Worm (Caenorhabditis elegans) whole organism, L4 larva: ENCODE measurements around the gene F46C5.7.
A peak's percentile ranks its signal among the peaks of the same experiment; 100 is the strongest.

Experiments
- F10B5.3 ChIP-seq: sonication (generic microtip); optimal IDR thresholded peaks from 2 replicates; lab custom pipeline; 2016; ENCODE audit warnings: mild to moderate bottlenecking, missing genetic modification characterization, missing compliant biosample characterization
- F26F4.8 ChIP-seq: fragments of 200-800 bp; sonication (Bioruptor generic); conservative IDR thresholded peaks from 2 replicates; pipeline ENCODE4 v1.3.6; 2022; ENCODE audit warnings: missing genetic modification characterization, missing compliant biosample characterization
- F44E2.7 ChIP-seq: fragments of 200-800 bp; sonication (Bioruptor generic); IDR thresholded peaks from 2 replicates; pipeline ENCODE4 v2.1.2; 2022; ENCODE audit warnings: missing genetic modification characterization, missing compliant biosample characterization
- Y105C5A.15 ChIP-seq: fragments of 200-800 bp; sonication (Bioruptor generic); IDR thresholded peaks from 2 replicates; pipeline ENCODE4 v1.3.6; 2022; ENCODE audit warnings: missing genetic modification characterization, missing compliant biosample characterization
- Y48G9A.11 ChIP-seq: fragments of 200-800 bp; sonication (Bioruptor generic); IDR thresholded peaks from 2 replicates; pipeline ENCODE4 v1.3.6; 2022; ENCODE audit warnings: missing genetic modification reagents, missing genetic modification characterization, missing compliant biosample characterization
- Y5F2A.4 ChIP-seq: fragments of 200-800 bp; sonication (Bioruptor generic); optimal IDR thresholded peaks from 2 replicates; lab custom pipeline; 2018; ENCODE audit warnings: mild to moderate bottlenecking, missing genetic modification characterization, missing compliant biosample characterization
- aha-1 ChIP-seq: fragments of 150-350 bp; peaks from one replicate; lab custom pipeline; 2014; ENCODE audit warnings: missing biosample characterization, missing genetic modification characterization
- aly-2 ChIP-seq: sonication (generic microtip); optimal IDR thresholded peaks from 2 replicates; lab custom pipeline; 2018; ENCODE audit warnings: missing biosample characterization, missing genetic modification characterization
- attf-4 ChIP-seq: sonication (generic microtip); optimal IDR thresholded peaks from 3 replicates; lab custom pipeline; 2017; ENCODE audit warnings: missing biosample characterization, missing genetic modification characterization
- ceh-32 ChIP-seq: sonication (generic microtip); optimal IDR thresholded peaks from 2 replicates; lab custom pipeline; 2016; ENCODE audit warnings: mild to moderate bottlenecking, missing genetic modification characterization, missing compliant biosample characterization; ENCODE audit not compliant: poor library complexity
- ctbp-1 ChIP-seq: fragments of 200-800 bp; sonication (Bioruptor generic); IDR thresholded peaks from 2 replicates; pipeline ENCODE4 v1.3.6; 2022; ENCODE audit warnings: missing genetic modification reagents, missing genetic modification characterization, missing compliant biosample characterization
- daf-16 ChIP-seq, 3 experiments: sonication (generic microtip); optimal IDR thresholded peaks; 2 replicates each; lab custom pipeline; 2016 to 2017; ENCODE audit warnings: missing genetic modification characterization in 3 of 3, missing genetic modification reagents in 3 of 3, mild to moderate bottlenecking in 2 of 3, missing compliant biosample characterization in 2 of 3, missing biosample characterization in 1 of 3, moderate library complexity in 1 of 3
- daf-19 ChIP-seq: fragments of 200-800 bp; sonication (Bioruptor generic); conservative IDR thresholded peaks from 2 replicates; pipeline ENCODE4 v1.3.6; 2022; ENCODE audit warnings: missing genetic modification characterization, missing compliant biosample characterization
- daf-8 ChIP-seq: fragments of 200-800 bp; sonication (Bioruptor generic); IDR thresholded peaks from 2 replicates; pipeline ENCODE4 v1.3.6; 2022; ENCODE audit warnings: missing genetic modification characterization, missing compliant biosample characterization
- dmd-6 ChIP-seq: fragments of 200-800 bp; sonication (Bioruptor generic); IDR thresholded peaks from 2 replicates; pipeline ENCODE4 v1.3.6; 2022; ENCODE audit warnings: missing genetic modification reagents, missing genetic modification characterization, missing compliant biosample characterization
- dmd-8 ChIP-seq: fragments of 200-800 bp; sonication (Bioruptor generic); IDR thresholded peaks from 2 replicates; pipeline ENCODE4 v1.3.6; 2022; ENCODE audit warnings: missing genetic modification characterization, missing compliant biosample characterization
- dmd-9 ChIP-seq: fragments of 200-800 bp; sonication (Bioruptor generic); IDR thresholded peaks from 2 replicates; pipeline ENCODE4 v1.3.6; 2022; ENCODE audit warnings: missing genetic modification reagents, missing genetic modification characterization, missing compliant biosample characterization
- duxl-1 ChIP-seq: sonication (generic microtip); optimal IDR thresholded peaks from 2 replicates; lab custom pipeline; 2016; ENCODE audit warnings: mild to moderate bottlenecking, missing genetic modification characterization, moderate library complexity, missing compliant biosample characterization; ENCODE audit not compliant: poor library complexity
- fkh-10 ChIP-seq: fragments of 150-350 bp; optimal IDR thresholded peaks from 2 replicates; lab custom pipeline; 2014; ENCODE audit warnings: missing biosample characterization, missing genetic modification reagents, missing genetic modification characterization
- hlh-11 ChIP-seq: fragments of 200-800 bp; sonication (Bioruptor generic); optimal IDR thresholded peaks from 2 replicates; lab custom pipeline; 2018; ENCODE audit warnings: mild to moderate bottlenecking, missing genetic modification characterization, missing compliant biosample characterization
- jun-1 ChIP-seq: fragments of 150-350 bp; optimal IDR thresholded peaks from 2 replicates; lab custom pipeline; 2014; ENCODE audit warnings: missing biosample characterization, missing genetic modification reagents, missing genetic modification characterization
- lin-13 ChIP-seq: fragments of 150-350 bp; optimal IDR thresholded peaks from 2 replicates; lab custom pipeline; 2014; ENCODE audit warnings: missing biosample characterization, missing genetic modification reagents, missing genetic modification characterization
- lin-15B ChIP-seq: fragments of 150-350 bp; sonication (generic microtip); optimal IDR thresholded peaks from 3 replicates; lab custom pipeline; 2014; ENCODE audit warnings: missing biosample characterization, missing genetic modification characterization
- lin-29 ChIP-seq: fragments of 200-800 bp; sonication (Bioruptor generic); IDR thresholded peaks from 2 replicates; pipeline ENCODE4 v1.3.6; 2022; ENCODE audit warnings: missing genetic modification reagents, missing genetic modification characterization, missing compliant biosample characterization
- lir-3 ChIP-seq: sonication (generic microtip); optimal IDR thresholded peaks from 2 replicates; lab custom pipeline; 2016; ENCODE audit warnings: mild to moderate bottlenecking, missing genetic modification characterization, missing compliant biosample characterization
- lsy-2 ChIP-seq, 2 experiments: fragments of 150-350 bp in 1 of 2; sonication (generic microtip) in 1 of 2; optimal IDR thresholded peaks; 2 replicates each; lab custom pipeline; 2014 to 2017; ENCODE audit warnings: missing biosample characterization in 2 of 2, missing genetic modification characterization in 2 of 2
- madf-5 ChIP-seq, 2 experiments: fragments of 200-800 bp; sonication (Bioruptor generic); IDR thresholded peaks; 2 replicates each; pipeline ENCODE4 v1.3.6; 2022; ENCODE audit warnings: missing compliant biosample characterization in 2 of 2, missing genetic modification characterization in 2 of 2
- mdt-29 ChIP-seq: fragments of 200-800 bp; sonication (Bioruptor generic); IDR thresholded peaks from 2 replicates; pipeline ENCODE4 v1.3.6; 2022; ENCODE audit warnings: missing genetic modification reagents, missing genetic modification characterization, missing compliant biosample characterization
- nhr-11 ChIP-seq: fragments of 150-350 bp; optimal IDR thresholded peaks from 2 replicates; lab custom pipeline; 2014; ENCODE audit warnings: missing biosample characterization, missing genetic modification characterization
- nhr-25 ChIP-seq: sonication (generic microtip); optimal IDR thresholded peaks from 2 replicates; lab custom pipeline; 2017; ENCODE audit warnings: missing genetic modification characterization, mild to moderate bottlenecking, missing compliant biosample characterization, antibody characterized with exemption, moderate library complexity, borderline replicate concordance; ENCODE audit not compliant: insufficient read depth
- nhr-28 ChIP-seq: fragments of 150-350 bp; optimal IDR thresholded peaks from 2 replicates; lab custom pipeline; 2014; ENCODE audit warnings: missing biosample characterization, missing genetic modification characterization
- nhr-76 ChIP-seq: fragments of 150-350 bp; optimal IDR thresholded peaks from 2 replicates; lab custom pipeline; 2014; ENCODE audit warnings: missing biosample characterization, missing genetic modification characterization
- nhr-77 ChIP-seq: fragments of 150-350 bp; optimal IDR thresholded peaks from 2 replicates; lab custom pipeline; 2014; ENCODE audit warnings: missing biosample characterization, missing genetic modification characterization
- skn-1 ChIP-seq: fragments of 150-350 bp; optimal IDR thresholded peaks from 2 replicates; lab custom pipeline; 2014; ENCODE audit warnings: missing biosample characterization, missing genetic modification characterization
- spr-1 ChIP-seq: sonication (generic microtip); optimal IDR thresholded peaks from 2 replicates; lab custom pipeline; 2016; ENCODE audit warnings: mild to moderate bottlenecking, missing genetic modification characterization, missing compliant biosample characterization
- tra-1 ChIP-seq: fragments of 200-800 bp; sonication (Bioruptor generic); IDR thresholded peaks from 2 replicates; pipeline ENCODE4 v1.3.6; 2022; ENCODE audit warnings: missing genetic modification reagents, missing genetic modification characterization, missing compliant biosample characterization
- unc-130 ChIP-seq: sonication (generic microtip); optimal IDR thresholded peaks from 2 replicates; lab custom pipeline; 2016; ENCODE audit warnings: missing genetic modification reagents, missing genetic modification characterization, missing compliant biosample characterization
- unc-62 ChIP-seq, 3 experiments: fragments of 150-350 bp in 1 of 3; sonication (generic microtip); optimal IDR thresholded peaks in 2 of 3; peaks in 1 of 3; 1 replicate in 1 of 3; 2 replicates in 2 of 3; lab custom pipeline; 2014 to 2017; ENCODE audit warnings: missing biosample characterization in 3 of 3, missing genetic modification characterization in 3 of 3, missing genetic modification reagents in 3 of 3, missing genotype in 1 of 3
- zag-1 ChIP-seq: fragments of 150-350 bp; optimal IDR thresholded peaks from 2 replicates; lab custom pipeline; 2014; ENCODE audit warnings: missing biosample characterization, missing genetic modification characterization
- zfp-3 ChIP-seq: fragments of 200-800 bp; sonication (Bioruptor generic); conservative IDR thresholded peaks from 2 replicates; pipeline ENCODE4 v1.3.6; 2022; ENCODE audit warnings: missing genetic modification reagents, missing genetic modification characterization, missing compliant biosample characterization

Gene F46C5.7

DNA sequence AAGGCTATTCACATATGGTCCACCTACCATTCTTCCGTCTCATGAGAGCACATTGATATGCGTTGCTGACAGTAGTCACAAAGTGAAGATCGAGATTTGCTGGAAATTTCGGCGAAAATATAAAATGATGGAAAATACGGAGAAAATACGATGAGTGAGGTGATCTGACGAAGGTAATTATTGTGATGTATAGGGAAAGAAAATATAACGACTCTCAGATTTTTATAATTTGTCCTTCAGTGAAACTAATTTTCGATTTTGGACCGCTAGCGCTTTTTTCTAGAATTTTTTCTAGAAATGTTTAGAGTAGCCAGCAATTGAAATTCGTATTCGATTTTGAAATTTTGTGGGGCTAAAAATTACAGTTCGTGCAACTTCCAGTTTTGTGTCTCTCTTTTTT is 9.9 kb upstream of the F46C5.7 start, which contains the start of gene F46C5.2:
F46C5.2 (minus strand) TSS at position 101 of the 400 bp plus-strand sequence.
- TF ChIP-seq nhr-11 (tag; lab: Kevin White, UChicago), result no peak
- no peak for TF ChIP-seq jun-1 (tag; lab: Kevin White, UChicago)
- TF ChIP-seq dmd-9 (GFP tag; lab: Robert Waterston, UW), result no peak
- no peak for TF ChIP-seq skn-1 (tag; lab: Kevin White, UChicago)
- no peak for TF ChIP-seq daf-19
- TF ChIP-seq, all 104 proteins: peak for 0

DNA sequence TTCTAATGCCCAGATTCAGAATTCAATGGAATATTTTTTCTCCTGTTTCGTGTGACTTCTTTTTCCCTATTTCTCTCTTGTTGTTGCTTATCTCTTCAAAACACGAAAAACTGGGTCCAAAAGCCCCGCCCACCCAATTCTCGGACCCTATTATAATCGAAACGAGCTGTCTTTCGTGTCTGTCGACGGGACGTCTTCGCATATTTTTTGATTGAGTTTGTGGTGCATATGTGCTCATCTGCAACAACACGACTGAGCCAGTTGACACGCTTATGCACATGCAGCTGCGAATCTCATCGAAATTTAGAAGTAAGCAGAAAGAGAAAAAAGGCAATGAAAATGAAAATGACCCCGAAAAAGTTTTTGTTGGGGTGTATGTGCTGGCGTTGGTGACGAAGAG is 8.2 kb upstream of the F46C5.7 start:
- TF ChIP-seq madf-5 (GFP tag; IDR thresholded peaks at IDR 0.05; lab: Robert Waterston, UW) (no peak), ctbp-1 (GFP tag; lab: Robert Waterston, UW) (0 out of 2 replicates have a peak, but pooled peaks have one; percentile 37), aha-1 (tag; lab: Kevin White, UChicago) (peak; percentile 20)

DNA sequence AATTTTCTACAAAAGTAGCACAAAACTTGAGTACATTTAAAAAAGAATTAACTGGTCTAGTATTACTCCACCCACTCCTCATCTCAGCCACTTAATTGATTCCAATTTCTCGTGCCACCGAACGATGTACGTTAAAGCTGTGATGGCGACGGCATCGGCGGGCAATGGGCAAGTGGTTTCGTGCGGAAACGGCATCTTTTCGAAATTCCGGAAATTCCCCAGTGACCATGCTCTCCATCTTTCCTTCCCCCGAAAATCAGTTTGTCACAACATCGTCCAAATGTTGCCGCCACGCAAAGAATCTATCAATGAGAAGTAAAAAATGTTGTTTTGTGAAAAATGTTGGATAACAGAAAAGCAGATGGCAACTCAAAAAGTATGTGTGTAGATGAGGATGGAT is 6.2 kb upstream of the F46C5.7 start:
- TF ChIP-seq aha-1 (tag; lab: Kevin White, UChicago) (peak; percentile 94), nhr-11 (tag; lab: Kevin White, UChicago) (no peak), nhr-25 (tag; lab: Kevin White, UChicago) (no peak), nhr-28 (tag; lab: Kevin White, UChicago) (no peak)

DNA sequence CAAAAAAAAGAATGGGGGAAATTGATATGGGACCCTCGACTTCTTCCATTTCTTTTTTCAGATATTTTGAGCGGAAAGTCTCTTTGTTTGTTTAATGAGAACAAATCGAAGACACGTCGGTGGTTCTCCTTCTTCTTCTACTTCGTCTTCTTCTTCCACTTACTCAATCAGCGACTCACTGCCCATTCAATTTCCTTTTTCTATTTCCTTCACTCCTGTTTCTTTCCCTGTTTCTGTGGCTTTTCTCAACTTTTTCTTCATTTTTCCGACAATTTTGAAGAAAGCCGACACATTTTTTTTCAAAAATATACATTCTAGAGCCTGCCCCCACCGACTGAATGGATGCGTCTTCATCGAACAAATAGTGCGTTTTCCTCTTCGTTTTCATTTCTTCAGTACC is 3.3 kb upstream of the F46C5.7 start, which contains the start of gene F46C5.4:
F46C5.4 (plus strand) TSS at position 222 of the 400 bp plus-strand sequence.
- TF ChIP-seq Y5F2A.4 (no peak), fkh-10 (GFP tag; lab: Kevin White, UChicago) (peak; percentile 76), unc-62 (GFP tag; optimal IDR thresholded peaks at IDR 0.05 in 1 of 2; lab: Kevin White, UChicago) (peak in 1 of 2 experiments; percentile 35), unc-62 (tag; optimal IDR thresholded peaks at IDR 0.05; lab: Kevin White, UChicago) (no peak), attf-4 (tag; lab: Kevin White, UChicago) (no peak)

DNA sequence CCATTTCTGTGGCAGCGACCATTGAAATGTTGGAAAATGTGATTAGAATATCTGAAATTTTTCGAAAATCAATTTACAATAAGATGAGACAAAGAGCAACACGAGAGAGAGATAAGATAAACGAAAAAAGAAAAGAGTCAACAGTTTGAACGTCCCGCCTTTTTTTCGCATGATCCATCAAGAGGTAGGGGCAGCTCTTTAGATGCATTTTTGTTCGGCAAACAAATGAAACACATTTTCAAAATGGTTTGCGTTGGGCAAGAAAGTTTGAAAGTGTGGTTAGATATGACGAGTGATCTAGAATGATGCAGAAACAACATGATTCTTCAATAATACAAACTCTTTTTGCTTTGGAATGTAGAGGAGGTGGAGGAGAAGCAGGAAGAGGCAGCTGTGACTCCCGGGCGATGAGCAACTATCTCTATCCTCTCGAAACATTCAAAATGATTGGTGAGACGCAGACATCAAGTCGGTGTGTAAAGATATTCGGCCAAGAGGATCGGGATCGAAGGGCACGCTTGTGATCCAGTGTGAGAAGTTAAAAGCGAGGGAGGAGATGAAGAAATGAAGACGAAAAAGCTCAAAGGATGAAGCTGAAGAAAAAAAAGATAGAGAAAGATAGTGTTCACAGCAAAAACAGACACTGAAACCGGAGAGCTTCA is 5.5 kb downstream of the F46C5.7 start, which contains the start of gene F46C5.6:
F46C5.6 (minus strand) TSS at position 51 of the 662 bp plus-strand sequence.
- TF ChIP-seq Y105C5A.15 (GFP tag; lab: Robert Waterston, UW), result no peak
- TF ChIP-seq lir-3 (tag; lab: Kevin White, UChicago), result no peak
- TF ChIP-seq nhr-11 (tag; lab: Kevin White, UChicago), result peak; percentile 37
- no peak for TF ChIP-seq nhr-77 (tag; lab: Kevin White, UChicago)
- TF ChIP-seq dmd-6 (GFP tag; lab: Robert Waterston, UW), result no peak
- no peak for TF ChIP-seq F10B5.3 (tag; lab: Kevin White, UChicago)
- TF ChIP-seq F26F4.8 (GFP tag; lab: Robert Waterston, UW), result no peak
- TF ChIP-seq skn-1 (tag; lab: Kevin White, UChicago), result no peak
- TF ChIP-seq hlh-11 (tag; lab: Kevin White, UChicago), result peak; percentile 52
- no peak for TF ChIP-seq mdt-29 (GFP tag; lab: Robert Waterston, UW)
- no peak for TF ChIP-seq F44E2.7
- no peak for TF ChIP-seq unc-130 (GFP tag; lab: Kevin White, UChicago)
- no peak for TF ChIP-seq daf-8 (GFP tag; lab: Robert Waterston, UW)
- no peak for TF ChIP-seq lin-13 (GFP tag; lab: Kevin White, UChicago)
- peak in 1 of 2 experiments; percentile 41 for TF ChIP-seq daf-16 (GFP tag; optimal IDR thresholded peaks at IDR 0.05; lab: Kevin White, UChicago)
- TF ChIP-seq daf-16 (tag; optimal IDR thresholded peaks at IDR 0.05; lab: Kevin White, UChicago), result no peak
- TF ChIP-seq unc-62 (GFP tag; optimal IDR thresholded peaks at IDR 0.05 in 1 of 2; lab: Kevin White, UChicago), result peak in 1 of 2 experiments; percentile 52
- no peak for TF ChIP-seq unc-62 (tag; optimal IDR thresholded peaks at IDR 0.05; lab: Kevin White, UChicago)
- no peak for TF ChIP-seq Y48G9A.11 (GFP tag; lab: Robert Waterston, UW)
- no peak for TF ChIP-seq spr-1
- TF ChIP-seq lsy-2 (tag; optimal IDR thresholded peaks at IDR 0.05; lab: Kevin White, UChicago), result no peak
- no peak for TF ChIP-seq lin-15B (tag; lab: Kevin White, UChicago)
- TF ChIP-seq nhr-76 (tag; lab: Kevin White, UChicago), result no peak
- no peak for TF ChIP-seq nhr-25 (tag; lab: Kevin White, UChicago)
- no peak for TF ChIP-seq dmd-9 (GFP tag; lab: Robert Waterston, UW)
- TF ChIP-seq tra-1 (GFP tag; lab: Robert Waterston, UW), result no peak
- no peak for TF ChIP-seq zfp-3 (GFP tag; lab: Robert Waterston, UW)
- no peak for TF ChIP-seq zag-1 (tag; lab: Kevin White, UChicago)
- no peak for TF ChIP-seq lin-29 (GFP tag; lab: Robert Waterston, UW)
- TF ChIP-seq ceh-32 (tag; lab: Kevin White, UChicago), result no peak
- TF ChIP-seq dmd-8 (GFP tag; lab: Robert Waterston, UW), result no peak
- no peak for TF ChIP-seq aly-2 (tag; lab: Kevin White, UChicago)
- no peak for TF ChIP-seq jun-1 (tag; lab: Kevin White, UChicago)
- no peak for TF ChIP-seq duxl-1
- TF ChIP-seq daf-19, result no peak
